Worm (Caenorhabditis elegans): ENCODE data around the gene syf-2.

DNA sequence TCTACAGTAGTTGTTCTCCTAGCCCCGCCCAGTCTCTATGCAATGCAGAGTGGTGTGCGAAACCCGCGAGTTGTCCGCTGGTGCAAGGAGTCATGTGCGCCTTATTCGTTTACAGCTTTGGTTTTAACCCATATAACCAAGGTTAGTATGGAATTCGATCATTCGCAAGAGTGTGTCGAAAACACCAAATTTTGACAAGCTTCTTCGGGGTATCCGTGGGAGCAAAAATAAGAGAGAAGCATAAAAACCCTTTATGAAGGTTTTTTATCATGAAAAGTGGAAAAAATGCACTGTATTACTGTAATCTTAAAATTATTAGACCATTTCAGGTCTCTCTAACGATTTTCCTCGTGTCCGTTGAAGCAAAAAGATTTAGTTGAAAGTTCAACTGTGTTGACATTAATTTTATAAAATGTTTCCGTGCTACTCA, 19.7 kb downstream of the syf-2 start:
- TF ChIP-seq ama-1 (optimal IDR thresholded peaks at IDR 0.05) (peak; percentile 90), flt-1 (GFP tag; IDR thresholded peaks at IDR 0.05) (no peak), sea-1 (GFP tag; conservative IDR thresholded peaks at IDR 0.05) (no peak), tra-4 (tag; optimal IDR thresholded peaks at IDR 0.05) (no peak)
